In the genomic region with DNA sequence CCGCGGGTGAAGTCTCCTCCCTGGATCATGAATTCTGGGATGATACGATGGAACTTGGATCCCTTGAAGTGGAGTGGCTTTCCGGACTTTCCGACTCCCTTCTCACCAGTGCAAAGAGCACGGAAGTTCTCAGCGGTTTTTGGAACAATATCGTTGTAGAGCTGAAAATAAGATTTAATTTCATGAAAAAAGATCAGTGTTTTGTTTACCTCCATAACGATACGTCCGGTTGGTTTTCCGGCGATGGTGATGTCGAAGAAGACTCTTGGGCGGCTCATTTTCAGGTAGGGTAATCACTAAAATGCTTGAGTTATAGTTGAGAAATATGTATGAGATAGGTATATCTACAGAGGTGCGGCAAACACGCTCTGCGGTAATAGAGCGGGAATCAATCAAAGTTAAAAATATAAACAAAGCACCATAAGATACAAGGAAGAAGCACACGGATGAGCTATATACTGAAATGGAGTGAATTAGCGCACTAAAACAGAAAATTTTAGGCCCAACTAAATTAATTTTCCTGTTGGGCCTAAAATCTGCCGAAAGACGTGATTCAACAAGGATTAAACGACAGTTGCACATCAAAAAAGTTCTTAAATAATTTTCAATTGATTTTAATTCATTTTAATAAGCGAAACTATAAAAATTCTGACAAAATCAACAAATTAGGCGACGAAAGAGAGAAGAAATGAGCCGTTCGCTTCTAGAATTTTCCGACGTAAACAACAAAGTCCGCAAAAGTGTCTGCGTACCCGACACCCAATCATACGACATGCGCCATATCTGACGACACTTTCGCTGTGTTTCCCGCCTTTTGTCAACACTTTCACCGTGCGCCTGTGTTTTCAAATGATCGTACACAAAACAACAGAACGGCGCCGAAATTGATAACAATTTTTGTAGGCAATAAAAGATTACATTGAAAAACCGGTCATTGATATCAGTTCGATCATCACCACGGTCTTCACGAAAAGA, we compare ENCODE assay signal across 7 worm cellular contexts.
TF ChIP-seq lines count a peak whose summit lies in the region.

A gene (minus strand): TSS at position 296 of the 975 bp plus-strand sequence.
A gene (plus strand): TSS at position 806 of the 975 bp plus-strand sequence.

TF ChIP-seq in whole organism, L1 larva, 84 proteins besides CTCF, POLR2A, EP300 and RAD21 (continued from another document and continues in another):
- TF ChIP-seq efl-1 (optimal IDR thresholded peaks at IDR 0.05; lab: Kevin White, UChicago) (peak; percentile 75 to 84), efl-1 (GFP tag; optimal IDR thresholded peaks at IDR 0.05 in 1 of 2; lab: Kevin White, UChicago) (peak; percentile 82 to 98), F16B12.6 (tag; optimal IDR thresholded peaks at IDR 0.05; lab: Kevin White, UChicago) (peak; percentile 92), nhr-90 (tag; optimal IDR thresholded peaks at IDR 0.05; lab: Kevin White, UChicago; ENCODE audit: poor library complexity) (peak; percentile 87), fkh-8 (tag; optimal IDR thresholded peaks at IDR 0.05; lab: Kevin White, UChicago) (peak; percentile 86), nhr-76 (tag; optimal IDR thresholded peaks at IDR 0.05; lab: Kevin White, UChicago) (no peak), ztf-11 (tag; optimal IDR thresholded peaks at IDR 0.05; lab: Kevin White, UChicago) (peak in 1 of 2 experiments; percentile 44), nhr-47 (tag; optimal IDR thresholded peaks at IDR 0.05; lab: Kevin White, UChicago) (peak; percentile 90), sptf-1 (tag; optimal IDR thresholded peaks at IDR 0.05; lab: Kevin White, UChicago) (no peak), pax-3 (tag; optimal IDR thresholded peaks at IDR 0.05; lab: Kevin White, UChicago) (peak; percentile 71), lin-14 (GFP tag; optimal IDR thresholded peaks at IDR 0.05; lab: Kevin White, UChicago) (peak; percentile 93), lin-15B (tag; optimal IDR thresholded peaks at IDR 0.05; lab: Kevin White, UChicago) (peak; percentile 58), C16A3.4 (tag; optimal IDR thresholded peaks at IDR 0.05; lab: Kevin White, UChicago) (peak; percentile 37), unc-62 (GFP tag; optimal IDR thresholded peaks at IDR 0.05; lab: Kevin White, UChicago) (no peak), unc-130 (tag; optimal IDR thresholded peaks at IDR 0.05; lab: Kevin White, UChicago) (peak; percentile 62), grh-1 (GFP tag; IDR thresholded peaks at IDR 0.05; lab: Robert Waterston, UW) (peak; percentile 69)

TF ChIP-seq in whole organism, L2 larva, 48 proteins besides CTCF, POLR2A, EP300 and RAD21 (continued from another document and continues in another):
- TF ChIP-seq nhr-25 (tag; optimal IDR thresholded peaks at IDR 0.05; lab: Kevin White, UChicago) (peak; percentile 75), unc-62 (GFP tag; optimal IDR thresholded peaks at IDR 0.05; lab: Kevin White, UChicago) (no peak), lin-13 (GFP tag; optimal IDR thresholded peaks at IDR 0.05; lab: Kevin White, UChicago) (peak; percentile 70), zag-1 (tag; optimal IDR thresholded peaks at IDR 0.05; lab: Kevin White, UChicago) (no peak), alr-1 (tag; optimal IDR thresholded peaks at IDR 0.05; lab: Kevin White, UChicago) (no peak), C34F6.9 (tag; optimal IDR thresholded peaks at IDR 0.05; lab: Kevin White, UChicago) (peak; percentile 86), ama-1 (optimal IDR thresholded peaks at IDR 0.05; lab: Kevin White, UChicago) (no peak), sma-9 (GFP tag; optimal IDR thresholded peaks at IDR 0.05; lab: Kevin White, UChicago) (peak; percentile 72), sma-9 (tag; optimal IDR thresholded peaks at IDR 0.05; lab: Kevin White, UChicago) (no peak), blmp-1 (tag; optimal IDR thresholded peaks at IDR 0.05; lab: Kevin White, UChicago; ENCODE audit: insufficient read depth) (peak; percentile 86), gmeb-1 (tag; optimal IDR thresholded peaks at IDR 0.05; lab: Kevin White, UChicago) (peak; percentile 86), aly-2 (tag; optimal IDR thresholded peaks at IDR 0.05; lab: Kevin White, UChicago) (no peak), sma-3 (GFP tag; optimal IDR thresholded peaks at IDR 0.05; lab: Kevin White, UChicago) (peak; percentile 88), ceh-16 (tag; optimal IDR thresholded peaks at IDR 0.05; lab: Kevin White, UChicago) (no peak), fos-1 (tag; optimal IDR thresholded peaks at IDR 0.05; lab: Kevin White, UChicago) (peak; percentile 89), lsy-2 (tag; optimal IDR thresholded peaks at IDR 0.05; lab: Kevin White, UChicago) (peak; percentile 71 to 87), lin-11 (tag; optimal IDR thresholded peaks at IDR 0.05; lab: Kevin White, UChicago) (no peak)

TF ChIP-seq in whole organism, L3 larva, 47 proteins besides CTCF, POLR2A, EP300 and RAD21 (continued from another document and continues in another):
- TF ChIP-seq sea-2 (GFP tag; optimal IDR thresholded peaks at IDR 0.05; lab: Kevin White, UChicago) (no peak), nhr-28 (tag; optimal IDR thresholded peaks at IDR 0.05; lab: Kevin White, UChicago) (no peak), daf-12 (tag; optimal IDR thresholded peaks at IDR 0.05; lab: Kevin White, UChicago) (no peak), nhr-77 (tag; optimal IDR thresholded peaks at IDR 0.05; lab: Kevin White, UChicago) (peak; percentile 0), ceh-28 (tag; optimal IDR thresholded peaks at IDR 0.05; lab: Kevin White, UChicago) (peak; percentile 47), ztf-11 (tag; optimal IDR thresholded peaks at IDR 0.05; lab: Kevin White, UChicago) (no peak), fkh-10 (GFP tag; optimal IDR thresholded peaks at IDR 0.05; lab: Kevin White, UChicago) (no peak), unc-39 (tag; optimal IDR thresholded peaks at IDR 0.05; lab: Kevin White, UChicago) (no peak), egl-27 (tag; optimal IDR thresholded peaks at IDR 0.05; lab: Kevin White, UChicago) (peak; percentile 49), pha-4 (tag; optimal IDR thresholded peaks at IDR 0.05; lab: Kevin White, UChicago) (peak; percentile 97), R02D3.7 (tag; optimal IDR thresholded peaks at IDR 0.05; lab: Kevin White, UChicago) (peak; percentile 7), hmg-11 (tag; optimal IDR thresholded peaks at IDR 0.05; lab: Kevin White, UChicago) (peak; percentile 68), ZK546.5 (tag; optimal IDR thresholded peaks at IDR 0.05; lab: Kevin White, UChicago) (no peak), ama-1 (optimal IDR thresholded peaks at IDR 0.05; lab: Kevin White, UChicago) (no peak), snpc-4 (tag; optimal IDR thresholded peaks at IDR 0.05; lab: Kevin White, UChicago) (peak; percentile 59), nhr-237 (tag; optimal IDR thresholded peaks at IDR 0.05; lab: Kevin White, UChicago) (no peak), ceh-16 (tag; optimal IDR thresholded peaks at IDR 0.05; lab: Kevin White, UChicago) (no peak), nhr-11 (tag; optimal IDR thresholded peaks at IDR 0.05; lab: Kevin White, UChicago) (no peak), mml-1 (tag; optimal IDR thresholded peaks at IDR 0.05; lab: Kevin White, UChicago) (no peak)

TF ChIP-seq in whole organism, L4 larva, 104 proteins besides CTCF, POLR2A, EP300 and RAD21 (continued from another document and continues in another):
- TF ChIP-seq php-3 (GFP tag; IDR thresholded peaks at IDR 0.05; lab: Robert Waterston, UW) (0 out of 2 replicates have a peak, but pooled peaks have one; percentile 34), snpc-1.2 (GFP tag; IDR thresholded peaks at IDR 0.05; lab: Robert Waterston, UW) (no peak), mdl-1 (tag; optimal IDR thresholded peaks at IDR 0.05; lab: Kevin White, UChicago) (peak in 1 of 2 experiments; percentile 55), aha-1 (tag; lab: Kevin White, UChicago) (peak; percentile 92), nhr-11 (tag; optimal IDR thresholded peaks at IDR 0.05; lab: Kevin White, UChicago) (peak; percentile 71), nhr-237 (tag; optimal IDR thresholded peaks at IDR 0.05; lab: Kevin White, UChicago) (no peak), sdz-12 (GFP tag; optimal IDR thresholded peaks at IDR 0.05; lab: Kevin White, UChicago) (no peak), attf-4 (tag; optimal IDR thresholded peaks at IDR 0.05; lab: Kevin White, UChicago) (no peak), daf-12 (tag; optimal IDR thresholded peaks at IDR 0.05; lab: Kevin White, UChicago) (no peak), lin-1 (GFP tag; IDR thresholded peaks at IDR 0.05; lab: Robert Waterston, UW) (no peak), madf-9 (GFP tag; conservative IDR thresholded peaks at IDR 0.05; lab: Robert Waterston, UW) (no peak), Y75B8A.6 (GFP tag; IDR thresholded peaks at IDR 0.05; lab: Robert Waterston, UW) (no peak), Y5F2A.4 (GFP tag; optimal IDR thresholded peaks at IDR 0.05; lab: Kevin White, UChicago) (no peak), ama-1 (optimal IDR thresholded peaks at IDR 0.05; lab: Kevin White, UChicago) (no peak), nhr-28 (tag; optimal IDR thresholded peaks at IDR 0.05; lab: Kevin White, UChicago) (peak; percentile 97), mes-2 (tag; optimal IDR thresholded peaks at IDR 0.05; lab: Kevin White, UChicago; ENCODE audit: poor library complexity, severe bottlenecking) (peak; percentile 75), nhr-10 (tag; optimal IDR thresholded peaks at IDR 0.05; lab: Kevin White, UChicago) (no peak), egl-43 (GFP tag; IDR thresholded peaks at IDR 0.05; lab: Robert Waterston, UW) (no peak), snpc-4 (tag; optimal IDR thresholded peaks at IDR 0.05; lab: Kevin White, UChicago) (no peak)

TF ChIP-seq in whole organism, late embryonic, 69 proteins besides CTCF, POLR2A, EP300 and RAD21 (continued from another document and continues in another):
- TF ChIP-seq eyg-1 (tag; optimal IDR thresholded peaks at IDR 0.05; lab: Kevin White, UChicago) (no peak), pat-9 (tag; optimal IDR thresholded peaks at IDR 0.05; lab: Kevin White, UChicago) (no peak), rnt-1 (tag; optimal IDR thresholded peaks at IDR 0.05; lab: Kevin White, UChicago) (no peak), ceh-2 (tag; optimal IDR thresholded peaks at IDR 0.05; lab: Kevin White, UChicago) (no peak), zip-5 (tag; optimal IDR thresholded peaks at IDR 0.05; lab: Kevin White, UChicago) (no peak), nhr-11 (tag; optimal IDR thresholded peaks at IDR 0.05; lab: Kevin White, UChicago) (no peak), dmd-4 (tag; optimal IDR thresholded peaks at IDR 0.05; lab: Kevin White, UChicago; ENCODE audit: borderline replicate concordance) (no peak), pqm-1 (tag; optimal IDR thresholded peaks at IDR 0.05; lab: Kevin White, UChicago) (no peak), ceh-14 (tag; optimal IDR thresholded peaks at IDR 0.05; lab: Kevin White, UChicago) (no peak), fkh-6 (tag; optimal IDR thresholded peaks at IDR 0.05; lab: Kevin White, UChicago) (no peak), ahr-1 (tag; optimal IDR thresholded peaks at IDR 0.05; lab: Kevin White, UChicago) (no peak), fax-1 (tag; optimal IDR thresholded peaks at IDR 0.05; lab: Kevin White, UChicago) (no peak), hlh-8 (tag; optimal IDR thresholded peaks at IDR 0.05; lab: Kevin White, UChicago) (no peak), gmeb-2 (tag; optimal IDR thresholded peaks at IDR 0.05; lab: Kevin White, UChicago) (no peak), ceh-34 (tag; optimal IDR thresholded peaks at IDR 0.05; lab: Kevin White, UChicago) (peak; percentile 13), ttx-3 (tag; optimal IDR thresholded peaks at IDR 0.05; lab: Kevin White, UChicago) (no peak), ceh-9 (tag; optimal IDR thresholded peaks at IDR 0.05; lab: Kevin White, UChicago) (no peak), madf-2 (tag; optimal IDR thresholded peaks at IDR 0.05; lab: Kevin White, UChicago) (no peak), C08G9.2 (tag; optimal IDR thresholded peaks at IDR 0.05; lab: Kevin White, UChicago) (no peak), npax-4 (tag; optimal IDR thresholded peaks at IDR 0.05; lab: Kevin White, UChicago) (no peak)

TF ChIP-seq in whole organism, mixed stage, embryonic, 35 proteins besides CTCF, POLR2A, EP300 and RAD21 (continued from another document):
- TF ChIP-seq ham-2 (GFP tag; optimal IDR thresholded peaks at IDR 0.05; lab: Kevin White, UChicago): no peak
- no peak for TF ChIP-seq tbx-8 (GFP tag; optimal IDR thresholded peaks at IDR 0.05; lab: Kevin White, UChicago)
- no peak for TF ChIP-seq nhr-12 (tag; optimal IDR thresholded peaks at IDR 0.05; lab: Kevin White, UChicago)
- no peak for TF ChIP-seq ceh-83 (GFP tag; optimal IDR thresholded peaks at IDR 0.05; lab: Kevin White, UChicago)
- no peak for TF ChIP-seq elt-1 (tag; optimal IDR thresholded peaks at IDR 0.05; lab: Kevin White, UChicago; ENCODE audit: borderline replicate concordance, insufficient read depth)
- no peak for TF ChIP-seq mab-5 (tag; optimal IDR thresholded peaks at IDR 0.05; lab: Kevin White, UChicago)
- no peak for TF ChIP-seq sem-2 (GFP tag; optimal IDR thresholded peaks at IDR 0.05; lab: Kevin White, UChicago)
- no peak for TF ChIP-seq lin-32 (GFP tag; optimal IDR thresholded peaks at IDR 0.05; lab: Kevin White, UChicago)
- TF ChIP-seq nhr-237 (tag; optimal IDR thresholded peaks at IDR 0.05; lab: Kevin White, UChicago): peak; percentile 1
- no peak for TF ChIP-seq snpc-4 (tag; optimal IDR thresholded peaks at IDR 0.05; lab: Kevin White, UChicago)
- no peak for TF ChIP-seq zip-8 (tag; optimal IDR thresholded peaks at IDR 0.05; lab: Kevin White, UChicago)

TF ChIP-seq in whole organism, young adult, 124 proteins besides CTCF, POLR2A, EP300 and RAD21 (continued from another document and continues in another):
- TF ChIP-seq lin-35 (GFP tag; optimal IDR thresholded peaks at IDR 0.05; lab: Kevin White, UChicago) (peak in 1 of 3 experiments; percentile 66), sptf-2 (GFP tag; optimal IDR thresholded peaks at IDR 0.05; lab: Kevin White, UChicago) (no peak), lin-26 (GFP tag; IDR thresholded peaks at IDR 0.05; lab: Robert Waterston, UW) (peak; percentile 34; the same call in 1 of the 2 replicates), ceh-100 (GFP tag; IDR thresholded peaks at IDR 0.05; lab: Robert Waterston, UW) (peak; percentile 44; the same call in 1 of the 2 replicates), F49E8.2 (tag; optimal IDR thresholded peaks at IDR 0.05; lab: Kevin White, UChicago; ENCODE audit: insufficient read depth) (peak; percentile 15), die-1 (tag; optimal IDR thresholded peaks at IDR 0.05; lab: Kevin White, UChicago) (no peak), nfyb-1 (GFP tag; IDR thresholded peaks at IDR 0.05; lab: Robert Waterston, UW) (peak; percentile 53; the same call in 1 of the 2 replicates), zim-3 (tag; optimal IDR thresholded peaks at IDR 0.05; lab: Kevin White, UChicago) (no peak), xnd-1 (tag; optimal IDR thresholded peaks at IDR 0.05; lab: Kevin White, UChicago) (peak; percentile 65), F55B11.4 (tag; optimal IDR thresholded peaks at IDR 0.05; lab: Kevin White, UChicago; ENCODE audit: borderline replicate concordance, insufficient read depth) (no peak), somi-1 (GFP tag; optimal IDR thresholded peaks at IDR 0.05; lab: Kevin White, UChicago) (no peak), repo-1 (tag; optimal IDR thresholded peaks at IDR 0.05; lab: Kevin White, UChicago) (peak; percentile 14), ceh-79 (tag; optimal IDR thresholded peaks at IDR 0.05; lab: Kevin White, UChicago) (no peak), Y67H2A.10 (GFP tag; conservative IDR thresholded peaks at IDR 0.05; lab: Robert Waterston, UW) (0 out of 2 replicates have a peak, but pooled peaks have one; percentile 29), madf-8 (GFP tag; conservative IDR thresholded peaks at IDR 0.05; lab: Robert Waterston, UW) (peak; percentile 67), aptf-2 (GFP tag; conservative IDR thresholded peaks at IDR 0.05; lab: Robert Waterston, UW) (no peak), snpc-1.1 (tag; optimal IDR thresholded peaks at IDR 0.05; lab: Kevin White, UChicago; ENCODE audit: insufficient read depth) (no peak), ztf-22 (GFP tag; optimal IDR thresholded peaks at IDR 0.05; lab: Kevin White, UChicago) (peak; percentile 9), nhr-90 (tag; optimal IDR thresholded peaks at IDR 0.05; lab: Kevin White, UChicago) (no peak), F10E7.11 (tag; optimal IDR thresholded peaks at IDR 0.05; lab: Kevin White, UChicago) (no peak), snpc-3.4 (tag; optimal IDR thresholded peaks at IDR 0.05; lab: Kevin White, UChicago) (peak; percentile 76), mcd-1 (GFP tag; IDR thresholded peaks at IDR 0.05; lab: Robert Waterston, UW) (peak; percentile 91), rec-8 (tag; optimal IDR thresholded peaks at IDR 0.05; lab: Kevin White, UChicago) (no peak), F23B12.7 (tag; optimal IDR thresholded peaks at IDR 0.05; lab: Kevin White, UChicago; ENCODE audit: insufficient read depth) (peak; percentile 67), C06A6.2 (GFP tag; conservative IDR thresholded peaks at IDR 0.05; lab: Robert Waterston, UW) (0 out of 2 replicates have a peak, but pooled peaks have one; percentile 31), let-607 (tag; optimal IDR thresholded peaks at IDR 0.05; lab: Kevin White, UChicago) (peak in 1 of 2 experiments; percentile 63), hsf-1 (GFP tag; IDR thresholded peaks at IDR 0.05; lab: Robert Waterston, UW) (peak; percentile 99), dpl-1 (GFP tag; optimal IDR thresholded peaks at IDR 0.05; lab: Kevin White, UChicago) (peak; percentile 52)
